Worm (Caenorhabditis elegans): ENCODE data around the gene mut-14.

ce11 chrV:5628014-5628413 lies 32.5 kb downstream of the mut-14 start:
- TF ChIP-seq him-1 (tag; optimal IDR thresholded peaks at IDR 0.05) (no peak), dao-5 (tag; optimal IDR thresholded peaks at IDR 0.05) (no peak)
